Fruit fly (Drosophila melanogaster) whole organism, wandering third instar larva: ENCODE measurements around the gene CG15545.

ENCODE experiments used
- Abd-B ChIP-seq: fragments of >200 bp; optimal IDR thresholded peaks from 2 replicates; lab custom pipeline; 2017; ENCODE audit warnings: missing biosample characterization, missing genetic modification characterization
- CG32264 ChIP-seq: fragments of 200-800 bp; sonication (Bioruptor generic); optimal IDR thresholded peaks from 2 replicates; lab custom pipeline; 2016; ENCODE audit warnings: missing biosample characterization, missing genetic modification characterization
- CG9705 ChIP-seq: fragments of 200-800 bp; sonication (Bioruptor generic); optimal IDR thresholded peaks from 2 replicates; lab custom pipeline; 2018; ENCODE audit warnings: missing biosample characterization, mild to moderate bottlenecking, missing genetic modification characterization
- Dfd ChIP-seq: fragments of >200 bp; optimal IDR thresholded peaks from 2 replicates; lab custom pipeline; 2017; ENCODE audit warnings: missing biosample characterization, missing genetic modification characterization
- Dif ChIP-seq: fragments of 200-275, 200-300 bp; sonication (Bioruptor generic); optimal IDR thresholded peaks from 2 replicates; lab custom pipeline; 2018; ENCODE audit warnings: missing biosample characterization, missing genetic modification characterization; ENCODE audit not compliant: partially characterized antibody
- GATAd ChIP-seq: sonication (Bioruptor generic); optimal IDR thresholded peaks from 2 replicates; lab custom pipeline; 2016; ENCODE audit warnings: missing biosample characterization, missing genetic modification characterization
- HLH106 ChIP-seq: fragments of 200-800 bp; optimal IDR thresholded peaks from 3 replicates; lab custom pipeline; 2019; ENCODE audit warnings: missing biosample characterization, mild to moderate bottlenecking, missing genetic modification characterization, moderate library complexity
- Hnf4 ChIP-seq: fragments of 200-800 bp; sonication (Bioruptor generic); optimal IDR thresholded peaks from 2 replicates; lab custom pipeline; 2016; ENCODE audit warnings: missing biosample characterization, mild to moderate bottlenecking, missing genetic modification characterization
- Hr78 ChIP-seq: fragments of >200 bp; optimal IDR thresholded peaks from 2 replicates; lab custom pipeline; 2017; ENCODE audit warnings: missing biosample characterization, missing genetic modification characterization
- Hr83 ChIP-seq: fragments of 200-300 bp; sonication (Bioruptor generic); optimal IDR thresholded peaks from 2 replicates; lab custom pipeline; 2016; ENCODE audit warnings: missing biosample characterization, mild to moderate bottlenecking, missing genetic modification characterization, moderate library complexity; ENCODE audit not compliant: poor library complexity, severe bottlenecking
- Jra ChIP-seq: sonication (Bioruptor generic); optimal IDR thresholded peaks from 2 replicates; lab custom pipeline; 2016; ENCODE audit warnings: missing biosample characterization, missing genetic modification characterization
- Mio ChIP-seq: sonication (Bioruptor generic); optimal IDR thresholded peaks from 2 replicates; lab custom pipeline; 2016; ENCODE audit warnings: missing biosample characterization, missing genetic modification characterization
- Myc ChIP-seq: fragments of >200 bp; optimal IDR thresholded peaks from 2 replicates; lab custom pipeline; 2017
- OdsH ChIP-seq: fragments of 200-800 bp; sonication (Bioruptor generic); optimal IDR thresholded peaks from 2 replicates; lab custom pipeline; 2016; ENCODE audit warnings: missing biosample characterization, mild to moderate bottlenecking, missing genetic modification characterization
- Rel ChIP-seq, 2 experiments: fragments of 200-800 bp; sonication (Bioruptor generic) in 1 of 2; optimal IDR thresholded peaks; 2 replicates in 1 of 2; 3 replicates in 1 of 2; lab custom pipeline; 2016 to 2019; ENCODE audit warnings: mild to moderate bottlenecking in 2 of 2, missing biosample characterization in 2 of 2, missing genetic modification characterization in 2 of 2, moderate library complexity in 1 of 2
- Sp1 ChIP-seq: fragments of 200-800 bp; sonication (Bioruptor generic); optimal IDR thresholded peaks from 3 replicates; lab custom pipeline; 2019; ENCODE audit warnings: missing biosample characterization, mild to moderate bottlenecking, missing genetic modification characterization, moderate library complexity
- Vsx2 ChIP-seq: fragments of 200-300, 225-300 bp; sonication (Bioruptor generic); optimal IDR thresholded peaks from 2 replicates; lab custom pipeline; 2018; ENCODE audit warnings: missing biosample characterization, missing genetic modification characterization; ENCODE audit not compliant: partially characterized antibody
- brk ChIP-seq: fragments of 200-800 bp; sonication (Bioruptor generic); optimal IDR thresholded peaks from 2 replicates; lab custom pipeline; 2016; ENCODE audit warnings: missing biosample characterization, mild to moderate bottlenecking, missing genetic modification characterization
- dl ChIP-seq, 2 experiments: fragments of 175-275, 200-275 bp in 1 of 2; fragments of 200-275 bp in 1 of 2; sonication (Bioruptor generic); optimal IDR thresholded peaks; lab custom pipeline; 2018; ENCODE audit warnings: mild to moderate bottlenecking in 2 of 2, missing biosample characterization in 2 of 2, missing genetic modification characterization in 2 of 2, moderate library complexity in 2 of 2; ENCODE audit not compliant: partially characterized antibody in 2 of 2, insufficient read depth in 1 of 2
- dmrt93B ChIP-seq: fragments of 200-800 bp; sonication (Bioruptor generic); optimal IDR thresholded peaks from 2 replicates; lab custom pipeline; 2018; ENCODE audit warnings: missing biosample characterization, mild to moderate bottlenecking, missing genetic modification characterization
- dsf ChIP-seq: sonication (Bioruptor generic); optimal IDR thresholded peaks from 2 replicates; lab custom pipeline; 2016; ENCODE audit warnings: missing biosample characterization, missing genetic modification characterization, borderline replicate concordance
- ey ChIP-seq: fragments of 200-800 bp; sonication (Bioruptor generic); optimal IDR thresholded peaks from 2 replicates; lab custom pipeline; 2016; ENCODE audit warnings: missing biosample characterization, missing genetic modification characterization
- foxo ChIP-seq, 2 experiments: fragments of 200-800 bp; sonication (Bioruptor generic); optimal IDR thresholded peaks; 2 replicates in 1 of 2; 3 replicates in 1 of 2; lab custom pipeline; 2016 to 2017; ENCODE audit warnings: missing biosample characterization in 2 of 2, missing genetic modification characterization in 2 of 2
- fru ChIP-seq: fragments of 200-800 bp; sonication (Bioruptor generic); optimal IDR thresholded peaks from 3 replicates; lab custom pipeline; 2016; ENCODE audit warnings: missing biosample characterization, mild to moderate bottlenecking, missing genetic modification characterization
- h ChIP-seq: fragments of 200-800 bp; sonication (Bioruptor generic); optimal IDR thresholded peaks from 3 replicates; lab custom pipeline; 2016; ENCODE audit warnings: missing biosample characterization, mild to moderate bottlenecking, missing genetic modification characterization
- jim ChIP-seq: fragments of 175-275, 200-325 bp; sonication (Bioruptor generic); optimal IDR thresholded peaks from 2 replicates; lab custom pipeline; 2016; ENCODE audit warnings: missing biosample characterization, mild to moderate bottlenecking, missing genetic modification characterization
- lola ChIP-seq: fragments of >200 bp; optimal IDR thresholded peaks from 2 replicates; lab custom pipeline; 2017; ENCODE audit warnings: missing biosample characterization, missing genetic modification characterization
- pan ChIP-seq: fragments of >200 bp; optimal IDR thresholded peaks from 2 replicates; lab custom pipeline; 2017
- psq ChIP-seq: fragments of 200-800 bp; sonication (Bioruptor generic); optimal IDR thresholded peaks from 3 replicates; lab custom pipeline; 2017; ENCODE audit warnings: missing biosample characterization, mild to moderate bottlenecking, missing genetic modification characterization, moderate library complexity
- rgr ChIP-seq: fragments of 200-800 bp; sonication (Bioruptor generic); optimal IDR thresholded peaks from 3 replicates; lab custom pipeline; 2016; ENCODE audit warnings: missing biosample characterization, mild to moderate bottlenecking, missing genetic modification characterization
- sage ChIP-seq: fragments of 200-800 bp; sonication (Bioruptor generic); optimal IDR thresholded peaks from 2 replicates; lab custom pipeline; 2016; ENCODE audit warnings: missing biosample characterization, mild to moderate bottlenecking, missing genetic modification characterization
- sv ChIP-seq: fragments of 200-800 bp; sonication (Bioruptor generic); optimal IDR thresholded peaks from 3 replicates; lab custom pipeline; 2016; ENCODE audit warnings: missing biosample characterization, missing genetic modification characterization
- tai ChIP-seq: sonication (Bioruptor generic); optimal IDR thresholded peaks from 2 replicates; lab custom pipeline; 2016; ENCODE audit warnings: missing biosample characterization, missing genetic modification characterization
- usp ChIP-seq: fragments of >200 bp; optimal IDR thresholded peaks from 2 replicates; lab custom pipeline; 2017; ENCODE audit warnings: missing biosample characterization, missing genetic modification characterization
- woc ChIP-seq: sonication (Bioruptor generic); optimal IDR thresholded peaks from 2 replicates; lab custom pipeline; 2016; ENCODE audit warnings: missing biosample characterization, mild to moderate bottlenecking, missing genetic modification characterization

Gene CG15545

DNA sequence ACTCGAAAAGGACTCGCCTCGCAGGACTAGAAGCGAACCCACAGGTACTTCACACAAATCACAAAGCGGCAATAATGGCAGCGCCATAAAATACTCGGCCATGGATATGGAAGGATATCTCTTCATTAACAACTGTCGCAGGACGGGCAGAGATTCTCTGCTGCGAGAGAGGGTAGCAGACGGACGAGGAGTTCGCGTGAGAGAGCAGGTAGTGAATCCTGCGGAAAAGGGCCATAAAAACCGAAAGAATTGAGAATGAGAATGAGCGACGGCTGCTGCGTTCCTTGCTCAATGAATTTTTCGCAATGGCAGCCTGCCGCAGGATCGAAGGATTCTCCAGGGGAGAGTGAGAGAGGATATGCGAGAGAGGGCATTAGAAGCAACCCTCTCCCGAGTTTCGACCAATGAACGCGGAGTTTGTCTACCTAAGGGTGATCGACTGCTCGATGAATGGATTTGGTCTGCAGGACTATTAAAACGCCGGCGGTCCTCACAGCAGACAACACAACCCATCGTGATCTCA is 20.2 kb downstream of the CG15545 start, which contains the start of gene tll:
Gene tll (plus strand): TSS at position 473 of the 523 bp plus-strand sequence.
- TF ChIP-seq Dif (GFP tag; lab: Kevin White, UChicago) (no peak), jim (no peak), h (GFP tag; lab: Kevin White, UChicago) (no peak), CG9705 (GFP tag; lab: Kevin White, UChicago) (no peak), dmrt93B (GFP tag; lab: Kevin White, UChicago) (no peak), pan (lab: Kevin White, UChicago) (no peak), Hnf4 (GFP tag; lab: Kevin White, UChicago) (no peak)

DNA sequence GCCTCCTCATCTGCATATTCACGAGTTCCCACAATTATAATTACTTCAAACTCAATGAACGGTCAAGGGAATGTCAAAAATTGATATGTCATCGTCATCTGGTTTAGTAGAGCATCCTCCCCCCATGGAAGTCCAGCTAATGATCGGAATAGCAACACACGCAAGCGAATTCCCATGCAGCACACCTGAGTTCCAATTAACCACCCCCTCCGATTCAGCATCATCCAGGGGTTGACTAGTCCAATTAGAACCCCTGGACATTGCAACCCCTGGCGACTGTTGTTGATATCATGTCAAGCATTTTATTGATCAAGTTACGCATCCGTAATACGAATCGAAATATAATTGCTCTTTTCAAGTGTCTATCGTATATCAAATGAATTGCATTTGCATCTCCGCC is 21.7 kb downstream of the CG15545 start:
- no peak for TF ChIP-seq OdsH
- TF ChIP-seq rgr, result no peak
- TF ChIP-seq dl (GFP tag; optimal IDR thresholded peaks at IDR 0.05; lab: Kevin White, UChicago; ENCODE audit: insufficient read depth in 1 of 2, partially characterized antibody in 2 of 2), result no peak

DNA sequence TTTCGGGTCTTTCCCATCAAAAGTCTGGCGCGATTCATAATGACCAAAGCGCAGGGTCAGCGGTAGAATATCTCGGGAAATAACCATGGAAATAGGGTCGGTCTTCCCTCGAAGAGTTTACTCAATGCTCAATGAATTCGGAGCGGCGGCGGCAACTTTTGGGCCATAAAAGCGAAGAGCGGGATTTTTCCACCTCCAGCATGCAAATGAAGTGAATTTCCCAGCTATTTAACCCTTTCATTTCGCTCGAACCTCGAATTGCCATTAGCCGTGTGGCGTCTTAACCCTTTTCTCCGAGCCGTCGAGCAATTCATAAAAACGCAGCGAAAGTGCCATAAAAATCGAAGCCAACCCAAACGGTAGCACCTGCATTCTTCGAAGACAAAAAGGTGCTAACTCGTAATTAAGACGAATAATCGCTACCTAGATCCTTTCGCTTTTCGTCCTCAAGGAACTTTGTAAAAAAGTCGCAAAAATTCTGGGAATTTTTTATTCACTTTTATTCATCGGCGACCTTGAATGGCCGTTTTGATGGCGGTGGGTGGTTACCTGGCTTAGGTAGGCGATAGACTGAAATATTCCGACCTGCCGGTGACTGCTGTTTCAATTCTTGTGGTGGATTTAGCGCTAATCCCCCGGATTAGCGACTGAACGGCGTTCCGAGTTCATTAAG is 22.5 kb downstream of the CG15545 start:
- TF ChIP-seq Jra (GFP tag; lab: Kevin White, UChicago), result no peak
- no peak for TF ChIP-seq Sp1
- TF ChIP-seq Hr83, result no peak
- no peak for TF ChIP-seq Hnf4 (GFP tag; lab: Kevin White, UChicago)
- no peak for TF ChIP-seq pan (lab: Kevin White, UChicago)
- no peak for TF ChIP-seq sage
- no peak for TF ChIP-seq Vsx2
- no peak for TF ChIP-seq psq (GFP tag; lab: Kevin White, UChicago)
- no peak for TF ChIP-seq OdsH
- no peak for TF ChIP-seq rgr
- no peak for TF ChIP-seq dsf (GFP tag; lab: Kevin White, UChicago)
- no peak for TF ChIP-seq Mio (GFP tag; lab: Kevin White, UChicago)
- TF ChIP-seq jim, result no peak
- no peak for TF ChIP-seq woc
- TF ChIP-seq tai (GFP tag; lab: Kevin White, UChicago), result no peak
- no peak for TF ChIP-seq Rel (GFP tag; optimal IDR thresholded peaks at IDR 0.05; lab: Kevin White, UChicago)
- TF ChIP-seq Rel (tag; optimal IDR thresholded peaks at IDR 0.05; lab: Kevin White, UChicago), result no peak
- TF ChIP-seq h (GFP tag; lab: Kevin White, UChicago), result no peak
- TF ChIP-seq Abd-B (GFP tag; lab: Kevin White, UChicago), result no peak
- no peak for TF ChIP-seq Dfd (GFP tag; lab: Kevin White, UChicago)
- TF ChIP-seq, all 38 proteins: peak for 0

DNA sequence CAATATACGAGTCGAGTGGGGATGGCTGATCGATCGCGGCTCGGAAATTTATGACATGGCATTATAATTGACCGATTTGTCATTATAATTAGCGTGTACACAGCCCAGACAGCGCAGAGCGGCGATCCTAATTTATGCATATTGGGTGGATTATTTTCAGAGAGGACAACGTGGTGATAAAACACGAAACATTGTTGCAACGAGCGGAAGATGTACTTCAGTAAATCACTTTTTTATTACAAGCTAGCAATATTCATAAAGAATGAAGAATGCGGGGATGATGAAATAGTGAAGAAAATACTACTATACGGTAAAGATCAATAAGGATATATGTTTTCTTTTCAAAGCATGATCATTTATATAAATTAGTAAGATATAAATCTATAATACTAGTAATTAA is 27.7 kb downstream of the CG15545 start:
- TF ChIP-seq Dif (GFP tag; lab: Kevin White, UChicago), result no peak
- TF ChIP-seq tai (GFP tag; lab: Kevin White, UChicago), result no peak
- TF ChIP-seq dl (GFP tag; optimal IDR thresholded peaks at IDR 0.05; lab: Kevin White, UChicago; ENCODE audit: insufficient read depth in 1 of 2, partially characterized antibody in 2 of 2), result no peak
- TF ChIP-seq Myc, result no peak
- no peak for TF ChIP-seq sv (GFP tag; lab: Kevin White, UChicago)
- no peak for TF ChIP-seq dmrt93B (GFP tag; lab: Kevin White, UChicago)
- TF ChIP-seq Vsx2, result no peak
- no peak for TF ChIP-seq foxo (GFP tag; optimal IDR thresholded peaks at IDR 0.05; lab: Kevin White, UChicago)

DNA sequence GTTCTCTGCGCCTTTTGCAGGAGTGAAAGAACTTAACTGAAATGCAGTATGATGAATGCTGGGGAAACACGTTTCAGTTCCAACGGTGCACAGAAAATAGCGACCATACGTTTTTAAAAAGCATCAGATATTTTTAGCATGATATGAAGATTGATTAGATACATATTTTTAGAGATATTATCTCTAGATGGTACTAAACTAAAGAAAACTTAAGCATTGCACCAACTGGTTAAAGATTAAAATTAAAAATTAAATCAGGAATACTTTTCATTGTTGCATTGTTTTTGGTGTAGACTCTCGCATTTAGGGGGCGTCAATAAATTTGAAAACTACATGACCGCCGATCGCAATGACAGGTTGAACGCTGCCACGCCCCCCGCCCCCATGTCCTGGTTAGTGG is 28.4 kb downstream of the CG15545 start:
- TF ChIP-seq Myc, result no peak
- no peak for TF ChIP-seq tai (GFP tag; lab: Kevin White, UChicago)
- TF ChIP-seq Vsx2, result no peak
- no peak for TF ChIP-seq Hr78 (GFP tag; lab: Kevin White, UChicago)
- TF ChIP-seq OdsH, result no peak
- TF ChIP-seq pan (lab: Kevin White, UChicago), result no peak
- no peak for TF ChIP-seq CG32264 (GFP tag; lab: Kevin White, UChicago)
- TF ChIP-seq usp, result no peak
- TF ChIP-seq sv (GFP tag; lab: Kevin White, UChicago), result no peak
- no peak for TF ChIP-seq Rel (GFP tag; optimal IDR thresholded peaks at IDR 0.05; lab: Kevin White, UChicago)
- no peak for TF ChIP-seq Rel (tag; optimal IDR thresholded peaks at IDR 0.05; lab: Kevin White, UChicago)
- no peak for TF ChIP-seq Mio (GFP tag; lab: Kevin White, UChicago)
- no peak for TF ChIP-seq Hnf4 (GFP tag; lab: Kevin White, UChicago)
- no peak for TF ChIP-seq sage
- peak; percentile 5 for TF ChIP-seq ey
- TF ChIP-seq dsf (GFP tag; lab: Kevin White, UChicago), result no peak
- no peak for TF ChIP-seq GATAd (GFP tag; lab: Kevin White, UChicago)
- TF ChIP-seq HLH106 (tag; lab: Kevin White, UChicago), result peak; percentile 36
- TF ChIP-seq dmrt93B (GFP tag; lab: Kevin White, UChicago), result no peak
- TF ChIP-seq dl (GFP tag; optimal IDR thresholded peaks at IDR 0.05; lab: Kevin White, UChicago; ENCODE audit: insufficient read depth in 1 of 2, partially characterized antibody in 2 of 2), result no peak
- peak; percentile 45 for TF ChIP-seq fru
- no peak for TF ChIP-seq CG9705 (GFP tag; lab: Kevin White, UChicago)
- no peak for TF ChIP-seq lola (GFP tag; lab: Kevin White, UChicago)
- no peak for TF ChIP-seq brk (GFP tag; lab: Kevin White, UChicago)
- peak in 1 of 2 experiments; percentile 16 for TF ChIP-seq foxo (GFP tag; optimal IDR thresholded peaks at IDR 0.05; lab: Kevin White, UChicago)
